Worm (Caenorhabditis elegans) whole organism, L3 larva: ENCODE results near the gene C16D2.1.

Source experiments
- R02D3.7 ChIP-seq: fragments of 150-350 bp; optimal IDR thresholded peaks from 2 replicates; lab custom pipeline; 2014; ENCODE audit warnings: missing biosample characterization, missing genetic modification characterization
- ama-1 ChIP-seq: fragments of 150-350 bp; optimal IDR thresholded peaks from 2 replicates; lab custom pipeline; 2018
- ceh-28 ChIP-seq: fragments of 150-350 bp; optimal IDR thresholded peaks from 2 replicates; lab custom pipeline; 2014; ENCODE audit warnings: missing biosample characterization, missing genetic modification reagents, missing genetic modification characterization
- ceh-82 ChIP-seq: fragments of 150-350 bp; optimal IDR thresholded peaks from 2 replicates; lab custom pipeline; 2014; ENCODE audit warnings: missing biosample characterization, missing genetic modification characterization
- egl-27 ChIP-seq: sonication (generic microtip); optimal IDR thresholded peaks from 4 replicates; lab custom pipeline; 2017; ENCODE audit warnings: missing biosample characterization, missing genetic modification reagents, missing genetic modification characterization
- elt-1 ChIP-seq: fragments of 150-350 bp; optimal IDR thresholded peaks from 2 replicates; lab custom pipeline; 2014; ENCODE audit warnings: missing biosample characterization, missing genetic modification characterization
- elt-2 ChIP-seq: sonication (generic microtip); optimal IDR thresholded peaks from 2 replicates; lab custom pipeline; 2016; ENCODE audit warnings: missing genetic modification reagents, mild to moderate bottlenecking, missing genetic modification characterization, missing compliant biosample characterization
- elt-3 ChIP-seq, 3 experiments: fragments of 150-350 bp in 1 of 3; sonication (generic microtip) in 2 of 3; optimal IDR thresholded peaks; 2 replicates in 2 of 3; 4 replicates in 1 of 3; lab custom pipeline; 2014 to 2017; ENCODE audit warnings: missing biosample characterization in 3 of 3, missing genetic modification characterization in 3 of 3
- eor-1 ChIP-seq, 2 experiments: fragments of 150-350 bp; optimal IDR thresholded peaks; 2 replicates each; lab custom pipeline; 2014 to 2018; ENCODE audit warnings: missing biosample characterization in 2 of 2, missing genetic modification characterization in 2 of 2
- fkh-2 ChIP-seq: fragments of 150-350 bp; optimal IDR thresholded peaks from 2 replicates; lab custom pipeline; 2014; ENCODE audit warnings: missing biosample characterization, missing genetic modification reagents, missing genetic modification characterization
- fos-1 ChIP-seq: fragments of 150-350 bp; optimal IDR thresholded peaks from 2 replicates; lab custom pipeline; 2014; ENCODE audit warnings: missing biosample characterization, missing genetic modification characterization
- hmg-11 ChIP-seq: sonication (generic microtip); optimal IDR thresholded peaks from 2 replicates; lab custom pipeline; 2016; ENCODE audit warnings: missing genetic modification characterization, missing compliant biosample characterization
- lin-39 ChIP-seq: fragments of 150-350 bp; optimal IDR thresholded peaks from 2 replicates; lab custom pipeline; 2018; ENCODE audit warnings: missing biosample characterization, missing genetic modification reagents, missing genetic modification characterization
- mml-1 ChIP-seq: fragments of 150-350 bp; sonication (generic microtip); optimal IDR thresholded peaks from 3 replicates; lab custom pipeline; 2014; ENCODE audit warnings: missing biosample characterization, missing genetic modification characterization
- nfya-1 ChIP-seq: sonication (generic microtip); optimal IDR thresholded peaks from 2 replicates; lab custom pipeline; 2017; ENCODE audit warnings: missing genetic modification characterization, mild to moderate bottlenecking, missing compliant biosample characterization, antibody characterized with exemption, moderate library complexity; ENCODE audit not compliant: insufficient read depth
- nhr-11 ChIP-seq: fragments of 150-350 bp; optimal IDR thresholded peaks from 2 replicates; lab custom pipeline; 2014; ENCODE audit warnings: missing biosample characterization, missing genetic modification characterization
- nhr-12 ChIP-seq: fragments of 150-350 bp; optimal IDR thresholded peaks from 2 replicates; lab custom pipeline; 2014; ENCODE audit warnings: missing biosample characterization, missing genetic modification characterization
- nhr-23 ChIP-seq: fragments of 150-350 bp; optimal IDR thresholded peaks from 2 replicates; lab custom pipeline; 2014; ENCODE audit warnings: missing biosample characterization, missing genetic modification reagents, missing genetic modification characterization
- nhr-237 ChIP-seq: fragments of 150-350 bp; optimal IDR thresholded peaks from 2 replicates; lab custom pipeline; 2014; ENCODE audit warnings: missing biosample characterization, missing genetic modification characterization
- nhr-25 ChIP-seq: sonication (generic microtip); optimal IDR thresholded peaks from 2 replicates; lab custom pipeline; 2017; ENCODE audit warnings: missing biosample characterization, missing genetic modification characterization
- nhr-43 ChIP-seq: sonication (generic microtip); optimal IDR thresholded peaks from 2 replicates; lab custom pipeline; 2016; ENCODE audit warnings: mild to moderate bottlenecking, missing genetic modification characterization, missing compliant biosample characterization; ENCODE audit not compliant: poor library complexity, severe bottlenecking
- nhr-67 ChIP-seq: fragments of 150-350 bp; optimal IDR thresholded peaks from 2 replicates; lab custom pipeline; 2014; ENCODE audit warnings: missing biosample characterization, missing genetic modification characterization
- pha-4 ChIP-seq: fragments of 150-350 bp; optimal IDR thresholded peaks from 2 replicates; lab custom pipeline; 2014; ENCODE audit warnings: missing biosample characterization, missing genetic modification reagents, missing genetic modification characterization
- pqm-1 ChIP-seq: fragments of 150-350 bp; optimal IDR thresholded peaks from 2 replicates; lab custom pipeline; 2017; ENCODE audit warnings: missing biosample characterization, missing genetic modification characterization, inconsistent platforms
- tbx-2 ChIP-seq: sonication (generic microtip); optimal IDR thresholded peaks from 2 replicates; lab custom pipeline; 2016; ENCODE audit warnings: mild to moderate bottlenecking, missing genetic modification characterization, missing compliant biosample characterization
- zag-1 ChIP-seq: fragments of 150-350 bp; optimal IDR thresholded peaks from 2 replicates; lab custom pipeline; 2014; ENCODE audit warnings: missing biosample characterization, missing genetic modification characterization
- ztf-11 ChIP-seq: fragments of 150-350 bp; optimal IDR thresholded peaks from 2 replicates; lab custom pipeline; 2014; ENCODE audit warnings: missing biosample characterization, missing genetic modification characterization
- ztf-4 ChIP-seq: fragments of 150-350 bp; optimal IDR thresholded peaks from 2 replicates; lab custom pipeline; 2014; ENCODE audit warnings: missing biosample characterization, missing genetic modification characterization

The C16D2.1 gene

ce11 chrII:9117789-9118242, 13.6 kb upstream of the C16D2.1 start:
- TF ChIP-seq elt-1 (tag; lab: Kevin White, UChicago) = no peak
- peak; percentile 72 for TF ChIP-seq nhr-11
- TF ChIP-seq pha-4 (tag; lab: Kevin White, UChicago) = peak; percentile 35
- peak; percentile 50 for TF ChIP-seq pqm-1
- peak; percentile 2 for TF ChIP-seq tbx-2 (tag; lab: Kevin White, UChicago)
- no peak for TF ChIP-seq mml-1 (tag; lab: Kevin White, UChicago)
- peak; percentile 78 for TF ChIP-seq elt-2 (tag; lab: Kevin White, UChicago)

ce11 chrII:9120329-9120728, 11.1 kb upstream of the C16D2.1 start:
- TF ChIP-seq nhr-67 (tag; lab: Kevin White, UChicago) = no peak
- no peak for TF ChIP-seq nhr-12 (tag; lab: Kevin White, UChicago)
- TF ChIP-seq eor-1 (tag; optimal IDR thresholded peaks at IDR 0.05; lab: Kevin White, UChicago) = no peak
- no peak for TF ChIP-seq R02D3.7 (tag; lab: Kevin White, UChicago)
- no peak for TF ChIP-seq nhr-237 (tag; lab: Kevin White, UChicago)
- TF ChIP-seq zag-1 (tag; lab: Kevin White, UChicago) = no peak
- TF ChIP-seq egl-27 (tag; lab: Kevin White, UChicago) = no peak
- no peak for TF ChIP-seq ceh-82 (tag; lab: Kevin White, UChicago)
- TF ChIP-seq fkh-2 (tag; lab: Kevin White, UChicago) = no peak

- TF ChIP-seq nfya-1 (tag; lab: Kevin White, UChicago) (peak; percentile 12), nhr-43 (tag; lab: Kevin White, UChicago) (no peak)
These were observed 10.5 kb upstream of the C16D2.1 start for ce11 chrII:9120813-9121554.

- TF ChIP-seq elt-1 (tag; lab: Kevin White, UChicago) (no peak), nhr-25 (peak; percentile 31), zag-1 (tag; lab: Kevin White, UChicago) (no peak), tbx-2 (tag; lab: Kevin White, UChicago) (no peak), lin-39 (no peak), pqm-1 (peak; percentile 1), nhr-23 (tag; lab: Kevin White, UChicago) (peak; percentile 37), ceh-28 (tag; lab: Kevin White, UChicago) (no peak)
These were observed 7.1 kb upstream of the C16D2.1 start for ce11 chrII:9124353-9124752.

ce11 chrII:9125007-9125406, 6.5 kb upstream of the C16D2.1 start:
- TF ChIP-seq pha-4 (tag; lab: Kevin White, UChicago) (peak; percentile 17), elt-2 (tag; lab: Kevin White, UChicago) (peak; percentile 3), pqm-1 (peak; percentile 53), nhr-43 (tag; lab: Kevin White, UChicago) (no peak)

ce11 chrII:9126965-9127364, 4.5 kb upstream of the C16D2.1 start:
- TF ChIP-seq pha-4 (tag; lab: Kevin White, UChicago) (peak; percentile 78), hmg-11 (tag; lab: Kevin White, UChicago) (peak; percentile 36), elt-3 (tag; optimal IDR thresholded peaks at IDR 0.05; lab: Kevin White, UChicago) (peak in 1 of 3 experiments; percentile 3), eor-1 (tag; optimal IDR thresholded peaks at IDR 0.05; lab: Kevin White, UChicago) (no peak), fos-1 (tag; lab: Kevin White, UChicago) (peak; percentile 98), nhr-25 (peak; percentile 6), pqm-1 (no peak), ztf-4 (no peak), elt-2 (tag; lab: Kevin White, UChicago) (peak; percentile 1), ztf-11 (tag; lab: Kevin White, UChicago) (no peak), nhr-23 (tag; lab: Kevin White, UChicago) (peak; percentile 32)

- TF ChIP-seq fkh-2 (tag; lab: Kevin White, UChicago) (no peak), elt-1 (tag; lab: Kevin White, UChicago) (no peak), ama-1 (lab: Kevin White, UChicago) (peak; percentile 44)
These were observed 4.1 kb upstream of the C16D2.1 start for ce11 chrII:9127379-9127778.
